Worm (Caenorhabditis elegans): ENCODE data around the gene dur-1.
A peak's percentile ranks its signal among the peaks of the same experiment; 100 is the strongest.

DNA sequence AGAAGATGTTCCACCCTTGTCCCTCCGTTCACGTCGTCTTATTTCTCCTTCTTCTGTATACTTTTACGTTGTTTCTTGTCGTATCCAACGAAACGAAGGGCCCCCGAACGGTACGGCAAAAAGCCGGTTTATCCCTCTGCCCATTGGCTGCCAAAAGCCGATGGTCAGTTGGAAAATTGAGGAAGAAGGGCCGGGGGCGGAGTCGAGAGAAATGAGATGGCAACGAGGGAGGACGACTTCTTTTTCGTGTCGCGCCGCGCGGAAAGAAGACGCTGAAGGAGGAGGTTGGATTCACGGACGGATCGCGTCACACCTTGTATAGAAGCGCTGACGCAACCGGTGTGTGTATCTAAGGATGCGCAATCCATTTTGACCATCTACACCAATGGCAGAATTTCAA, 12.9 kb downstream of the dur-1 start:
- TF ChIP-seq lin-39 (tag; optimal IDR thresholded peaks at IDR 0.05) (no peak), unc-62 (GFP tag; optimal IDR thresholded peaks at IDR 0.05 in 1 of 2) (peak in 1 of 2 experiments; percentile 46), unc-62 (tag; optimal IDR thresholded peaks at IDR 0.05) (no peak), ceh-82 (tag; optimal IDR thresholded peaks at IDR 0.05) (no peak), D1046.2 (GFP tag; IDR thresholded peaks at IDR 0.05) (no peak), egl-27 (tag; optimal IDR thresholded peaks at IDR 0.05) (no peak), fkh-10 (GFP tag; optimal IDR thresholded peaks at IDR 0.05) (no peak), ctbp-1 (GFP tag; IDR thresholded peaks at IDR 0.05) (no peak), ztf-11 (tag; optimal IDR thresholded peaks at IDR 0.05) (no peak), set-16 (GFP tag; IDR thresholded peaks at IDR 0.05) (peak; percentile 66; the same call in 1 of the 2 replicates)
